Worm (Caenorhabditis elegans) whole organism, young adult: ENCODE results near the gene acr-24.

Experiments
- B0019.2 ChIP-seq: fragments of 200-800 bp; sonication (Bioruptor generic); conservative IDR thresholded peaks from 2 replicates; pipeline ENCODE4 v1.3.6; 2022; ENCODE audit warnings: missing genetic modification reagents, missing genetic modification characterization, missing compliant biosample characterization
- C17E4.6 ChIP-seq: fragments of 200-800 bp; sonication (Bioruptor generic); IDR thresholded peaks from 2 replicates; pipeline ENCODE4 v1.3.6; 2022; ENCODE audit warnings: missing genetic modification reagents, missing genetic modification characterization, missing compliant biosample characterization
- D2030.7 ChIP-seq: fragments of 200-800 bp; sonication (Bioruptor generic); IDR thresholded peaks from 2 replicates; pipeline ENCODE4 v1.3.6; 2022; ENCODE audit warnings: missing genetic modification reagents, missing genetic modification characterization, missing compliant biosample characterization
- F33H1.4 ChIP-seq: fragments of 200-800 bp; sonication (Bioruptor generic); IDR thresholded peaks from 2 replicates; pipeline ENCODE4 v1.3.6; 2022; ENCODE audit warnings: missing genetic modification reagents, missing genetic modification characterization, missing compliant biosample characterization
- F49E8.2 ChIP-seq: sonication (generic microtip); optimal IDR thresholded peaks from 3 replicates; lab custom pipeline; 2017; ENCODE audit warnings: missing genetic modification characterization, mild to moderate bottlenecking, missing compliant biosample characterization, antibody characterized with exemption, moderate library complexity; ENCODE audit not compliant: insufficient read depth
- F57C9.4 ChIP-seq: sonication (generic microtip); optimal IDR thresholded peaks from 2 replicates; lab custom pipeline; 2017; ENCODE audit warnings: mild to moderate bottlenecking, missing genetic modification characterization, missing compliant biosample characterization
- K11D2.4 ChIP-seq: fragments of 200-800 bp; sonication (Bioruptor generic); IDR thresholded peaks from 2 replicates; pipeline ENCODE4 v1.3.6; 2022; ENCODE audit warnings: missing genetic modification reagents, missing genetic modification characterization, missing compliant biosample characterization
- Y67H2A.10 ChIP-seq: fragments of 200-800 bp; sonication (Bioruptor generic); conservative IDR thresholded peaks from 2 replicates; pipeline ENCODE4 v1.3.6; 2022; ENCODE audit warnings: missing genetic modification reagents, missing genetic modification characterization, missing compliant biosample characterization
- ZK185.1 ChIP-seq: sonication (generic microtip); optimal IDR thresholded peaks from 2 replicates; lab custom pipeline; 2016; ENCODE audit warnings: mild to moderate bottlenecking, missing genetic modification characterization, missing compliant biosample characterization; ENCODE audit not compliant: poor library complexity, severe bottlenecking
- aptf-3 ChIP-seq: fragments of 200-800 bp; sonication (Bioruptor generic); IDR thresholded peaks from 2 replicates; pipeline ENCODE4 v1.3.6; 2022; ENCODE audit warnings: missing genetic modification characterization, missing compliant biosample characterization
- attf-3 ChIP-seq: fragments of 200-800 bp; sonication (Bioruptor generic); conservative IDR thresholded peaks from 2 replicates; pipeline ENCODE4 v1.3.6; 2022; ENCODE audit warnings: missing genetic modification reagents, missing genetic modification characterization, missing compliant biosample characterization
- attf-6 ChIP-seq: fragments of 200-800 bp; sonication (Bioruptor generic); IDR thresholded peaks from 2 replicates; pipeline ENCODE4 v1.3.6; 2022; ENCODE audit warnings: missing genetic modification reagents, missing genetic modification characterization, missing compliant biosample characterization
- ceh-100 ChIP-seq: fragments of 200-800 bp; sonication (Bioruptor generic); IDR thresholded peaks from 2 replicates; pipeline ENCODE4 v1.3.6; 2022; ENCODE audit warnings: missing genetic modification reagents, missing genetic modification characterization, missing compliant biosample characterization
- ceh-58 ChIP-seq: fragments of 200-800 bp; sonication (Bioruptor generic); IDR thresholded peaks from 2 replicates; pipeline ENCODE4 v1.3.6; 2022; ENCODE audit warnings: missing genetic modification characterization, missing compliant biosample characterization
- egl-44 ChIP-seq: fragments of 200-800 bp; sonication (Bioruptor generic); IDR thresholded peaks from 2 replicates; pipeline ENCODE4 v1.3.6; 2022; ENCODE audit warnings: missing genetic modification reagents, missing genetic modification characterization, missing compliant biosample characterization
- ekl-4 ChIP-seq: fragments of 200-800 bp; sonication (Bioruptor generic); IDR thresholded peaks from 2 replicates; pipeline ENCODE4 v1.3.6; 2022; ENCODE audit warnings: missing genetic modification reagents, missing genetic modification characterization, missing compliant biosample characterization
- hmg-1.2 ChIP-seq: fragments of 200-800 bp; sonication (Bioruptor generic); IDR thresholded peaks from 2 replicates; pipeline ENCODE4 v1.3.6; 2022; ENCODE audit warnings: missing genetic modification reagents, missing genetic modification characterization, missing compliant biosample characterization
- hmg-20 ChIP-seq: fragments of 200-800 bp; sonication (Bioruptor generic); IDR thresholded peaks from 2 replicates; pipeline ENCODE4 v1.3.6; 2022; ENCODE audit warnings: missing genetic modification reagents, missing genetic modification characterization, missing compliant biosample characterization
- let-526 ChIP-seq: fragments of 200-800 bp; sonication (Bioruptor generic); IDR thresholded peaks from 2 replicates; pipeline ENCODE4 v1.3.6; 2022; ENCODE audit warnings: missing genetic modification reagents, missing genetic modification characterization, missing compliant biosample characterization
- let-607 ChIP-seq, 2 experiments: fragments of 200-800 bp in 1 of 2; sonication (Bioruptor generic) in 1 of 2; sonication (generic microtip) in 1 of 2; optimal IDR thresholded peaks; 2 replicates each; lab custom pipeline; 2016 to 2018; ENCODE audit warnings: mild to moderate bottlenecking in 2 of 2, missing compliant biosample characterization in 2 of 2, missing genetic modification characterization in 2 of 2, moderate library complexity in 2 of 2, missing genotype in 1 of 2
- lin-40 ChIP-seq: sonication (generic microtip); optimal IDR thresholded peaks from 2 replicates; lab custom pipeline; 2016; ENCODE audit warnings: missing genetic modification characterization, mild to moderate bottlenecking, missing compliant biosample characterization, missing genotype, missing genetic modification reagents
- lsl-1 ChIP-seq: fragments of 200-800 bp; sonication (Bioruptor generic); optimal IDR thresholded peaks from 2 replicates; lab custom pipeline; 2018; ENCODE audit warnings: mild to moderate bottlenecking, missing genetic modification characterization, moderate library complexity, missing compliant biosample characterization
- madf-3 ChIP-seq: fragments of 200-800 bp; sonication (Bioruptor generic); IDR thresholded peaks from 2 replicates; pipeline ENCODE4 v1.3.6; 2022; ENCODE audit warnings: missing genetic modification reagents, missing genetic modification characterization, missing compliant biosample characterization
- mcd-1 ChIP-seq: fragments of 200-800 bp; sonication (Bioruptor generic); IDR thresholded peaks from 2 replicates; pipeline ENCODE4 v1.3.6; 2022; ENCODE audit warnings: missing genetic modification reagents, missing genetic modification characterization, missing compliant biosample characterization
- mxl-1 ChIP-seq: sonication (generic microtip); optimal IDR thresholded peaks from 2 replicates; lab custom pipeline; 2016; ENCODE audit warnings: missing genetic modification characterization, missing compliant biosample characterization
- nfyb-1 ChIP-seq: fragments of 200-800 bp; sonication (Bioruptor generic); IDR thresholded peaks from 2 replicates; pipeline ENCODE4 v1.3.6; 2022; ENCODE audit warnings: missing genetic modification reagents, missing genetic modification characterization, missing compliant biosample characterization
- nhr-120 ChIP-seq: fragments of 200-800 bp; sonication (Bioruptor generic); IDR thresholded peaks from 2 replicates; pipeline ENCODE4 v1.3.6; 2022; ENCODE audit warnings: missing genetic modification characterization, missing compliant biosample characterization
- pha-4 ChIP-seq: fragments of 150-350 bp; sonication (generic microtip); optimal IDR thresholded peaks from 2 replicates; lab custom pipeline; 2014; ENCODE audit warnings: missing biosample characterization, missing genetic modification reagents, missing genetic modification characterization
- repo-1 ChIP-seq: sonication (generic microtip); optimal IDR thresholded peaks from 2 replicates; lab custom pipeline; 2017; ENCODE audit warnings: mild to moderate bottlenecking, missing genetic modification characterization, missing compliant biosample characterization
- snpc-4 ChIP-seq, 5 experiments: fragments of 150-350 bp in 1 of 5; sonication (generic microtip) in 4 of 5; optimal IDR thresholded peaks; 2 replicates each; lab custom pipeline; 2014 to 2018; ENCODE audit warnings: missing genetic modification characterization in 5 of 5, missing biosample characterization in 3 of 5, antibody characterized with exemption in 2 of 5, mild to moderate bottlenecking in 2 of 5, missing compliant biosample characterization in 2 of 5, missing genotype in 2 of 5, moderate library complexity in 2 of 5, missing genetic modification reagents in 1 of 5
- sptf-2 ChIP-seq: fragments of 200-800 bp; sonication (Bioruptor generic); optimal IDR thresholded peaks from 2 replicates; lab custom pipeline; 2018; ENCODE audit warnings: mild to moderate bottlenecking, missing genetic modification characterization, missing compliant biosample characterization
- xnd-1 ChIP-seq: sonication (generic microtip); optimal IDR thresholded peaks from 2 replicates; lab custom pipeline; 2016; ENCODE audit warnings: missing genotype, missing genetic modification reagents, missing genetic modification characterization, missing compliant biosample characterization
- ztf-18 ChIP-seq: sonication (generic microtip); optimal IDR thresholded peaks from 2 replicates; lab custom pipeline; 2016; ENCODE audit warnings: missing genotype, mild to moderate bottlenecking, missing genetic modification characterization, missing compliant biosample characterization
- ztf-25 ChIP-seq: fragments of 200-800 bp; sonication (Bioruptor generic); IDR thresholded peaks from 2 replicates; pipeline ENCODE4 v1.3.6; 2022; ENCODE audit warnings: missing genetic modification reagents, missing genetic modification characterization, missing compliant biosample characterization

Gene acr-24

DNA sequence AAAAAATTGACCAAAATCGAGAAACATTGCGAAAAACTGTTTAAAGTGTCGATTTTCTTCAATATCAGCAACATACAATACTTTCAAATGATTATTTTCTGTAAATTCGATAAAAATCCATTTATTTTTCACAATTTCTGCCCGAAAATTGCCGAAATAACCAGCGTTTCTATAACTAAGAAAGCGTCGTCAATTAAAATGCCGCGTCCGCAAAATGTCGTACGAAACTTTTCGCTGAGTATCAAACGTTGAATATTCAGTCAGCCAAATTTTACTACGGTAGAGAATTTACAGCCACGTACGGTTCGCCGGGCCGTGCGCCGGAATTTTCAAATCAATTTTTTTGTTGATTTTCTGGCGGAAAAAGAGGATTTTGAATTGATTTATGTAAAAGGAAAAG is 33.1 kb downstream of the acr-24 start (continued):
- TF ChIP-seq ceh-100 (peak; percentile 82), ztf-18 (tag; lab: Kevin White, UChicago) (peak; percentile 57), mcd-1 (GFP tag; lab: Robert Waterston, UW) (peak; percentile 97), nhr-120 (GFP tag; lab: Robert Waterston, UW) (0 out of 2 replicates have a peak, but pooled peaks have one; percentile 72), attf-6 (GFP tag; lab: Robert Waterston, UW) (peak; percentile 99), D2030.7 (GFP tag; lab: Robert Waterston, UW) (peak; percentile 88), nfyb-1 (GFP tag; lab: Robert Waterston, UW) (peak; percentile 97), xnd-1 (tag; lab: Kevin White, UChicago) (peak; percentile 51), ekl-4 (GFP tag; lab: Robert Waterston, UW) (peak; percentile 94), C17E4.6 (GFP tag; lab: Robert Waterston, UW) (peak; percentile 88), snpc-4 (GFP tag; optimal IDR thresholded peaks at IDR 0.05; lab: Kevin White, UChicago) (peak; percentile 50), snpc-4 (tag; optimal IDR thresholded peaks at IDR 0.05; lab: Kevin White, UChicago) (peak in 2 of 4 experiments; percentile 41 to 93), egl-44 (0 out of 2 replicates have a peak, but pooled peaks have one; percentile 51), lsl-1 (GFP tag; lab: Kevin White, UChicago) (peak; percentile 47), B0019.2 (GFP tag; lab: Robert Waterston, UW) (peak; percentile 88), hmg-20 (GFP tag; lab: Robert Waterston, UW) (peak; percentile 83; the same call in 1 of the 2 replicates), F33H1.4 (GFP tag; lab: Robert Waterston, UW) (peak; percentile 83; the same call in 1 of the 2 replicates), hmg-1.2 (peak; percentile 99)

DNA sequence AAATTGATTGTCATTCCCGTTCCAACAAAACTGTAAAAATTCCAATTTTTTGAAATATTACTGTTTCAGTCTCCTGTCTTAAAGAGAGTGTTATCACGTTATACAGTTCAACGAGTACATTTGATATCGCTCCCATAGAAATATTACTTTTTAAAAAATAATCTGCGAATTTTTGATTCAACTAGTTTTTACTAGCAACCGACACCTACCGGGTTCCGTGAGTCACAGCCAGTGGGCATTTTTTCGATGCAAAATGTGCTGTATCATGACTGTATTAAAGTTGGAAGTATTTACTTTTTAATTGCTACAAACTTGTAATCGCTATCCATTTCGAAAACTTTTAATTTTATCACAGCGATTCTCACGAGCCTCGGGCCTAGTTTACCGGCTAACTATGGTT is 40.0 kb downstream of the acr-24 start:
- no peak for TF ChIP-seq repo-1 (tag; lab: Kevin White, UChicago)
- TF ChIP-seq F49E8.2 (tag; lab: Kevin White, UChicago) = no peak
- TF ChIP-seq let-607 (tag; optimal IDR thresholded peaks at IDR 0.05; lab: Kevin White, UChicago) = no peak
- TF ChIP-seq nfyb-1 (GFP tag; lab: Robert Waterston, UW) = no peak
- 0 out of 2 replicates have a peak, but pooled peaks have one; percentile 66 for TF ChIP-seq attf-6 (GFP tag; lab: Robert Waterston, UW)
- no peak for TF ChIP-seq D2030.7 (GFP tag; lab: Robert Waterston, UW)
- no peak for TF ChIP-seq snpc-4 (GFP tag; optimal IDR thresholded peaks at IDR 0.05; lab: Kevin White, UChicago)
- TF ChIP-seq snpc-4 (tag; optimal IDR thresholded peaks at IDR 0.05; lab: Kevin White, UChicago) = peak in 2 of 4 experiments; percentile 54 to 81
- TF ChIP-seq pha-4 (tag; lab: Kevin White, UChicago) = no peak
- no peak for TF ChIP-seq mxl-1 (tag; lab: Kevin White, UChicago)
- no peak for TF ChIP-seq ztf-25
- TF ChIP-seq sptf-2 (GFP tag; lab: Kevin White, UChicago) = no peak

DNA sequence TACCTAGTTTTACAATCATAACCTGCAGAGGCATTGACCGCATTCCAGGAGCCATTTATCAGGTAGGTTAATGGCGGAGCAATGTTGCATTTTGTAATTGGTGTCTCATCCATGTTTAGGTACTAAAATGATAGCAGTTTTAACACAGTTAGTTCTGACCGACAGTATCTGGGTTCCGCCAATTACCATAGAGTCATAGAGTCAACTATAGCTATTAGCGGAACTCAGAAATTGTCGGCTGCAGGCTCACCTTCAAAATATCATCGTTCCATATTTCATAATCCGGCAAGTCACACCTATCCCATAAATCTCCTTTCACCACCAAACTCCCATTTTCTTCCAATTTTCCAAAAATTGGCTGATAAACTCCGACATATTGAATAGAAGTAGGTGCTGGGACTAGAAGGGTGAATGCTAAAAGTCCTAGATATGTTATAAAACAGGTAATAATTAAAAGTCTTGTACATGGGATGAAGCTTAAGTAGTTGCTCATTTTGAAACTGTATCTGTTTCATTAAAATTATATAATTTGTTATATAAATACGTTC is 42.2 kb downstream of the acr-24 start, which contains the start of gene Y73F8A.35:
Gene Y73F8A.35 (minus strand): TSS at position 498 of the 548 bp plus-strand sequence.
- no peak for TF ChIP-seq ztf-25
- TF ChIP-seq attf-3 (GFP tag; lab: Robert Waterston, UW) = no peak
- no peak for TF ChIP-seq let-526 (GFP tag; lab: Robert Waterston, UW)
- TF ChIP-seq ZK185.1 (tag; lab: Kevin White, UChicago) = no peak
- no peak for TF ChIP-seq madf-3 (GFP tag; lab: Robert Waterston, UW)
- TF ChIP-seq snpc-4 (GFP tag; optimal IDR thresholded peaks at IDR 0.05; lab: Kevin White, UChicago) = no peak
- TF ChIP-seq snpc-4 (tag; optimal IDR thresholded peaks at IDR 0.05; lab: Kevin White, UChicago) = peak in 2 of 4 experiments; percentile 9 to 79

DNA sequence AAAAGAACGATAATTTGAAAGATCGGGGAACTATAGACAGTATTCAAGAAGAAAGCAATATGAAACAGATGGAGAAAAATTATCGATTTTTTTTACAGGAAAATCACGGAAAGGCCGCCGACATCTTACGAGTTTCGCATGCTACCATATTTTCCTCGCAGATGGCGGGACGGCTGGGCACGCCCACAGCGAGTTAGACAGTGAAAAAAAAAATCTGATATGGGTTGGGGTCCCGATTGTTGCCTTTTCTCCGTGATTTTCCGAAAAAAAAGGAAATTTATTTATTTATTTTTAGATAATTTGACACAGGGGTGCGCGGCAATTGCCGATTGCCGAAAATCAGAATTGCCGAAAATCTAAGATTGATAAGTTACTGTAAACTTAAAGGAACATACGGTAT is 57.4 kb downstream of the acr-24 start:
- TF ChIP-seq F57C9.4 (no peak), attf-6 (GFP tag; lab: Robert Waterston, UW) (peak; percentile 45; the same call in 1 of the 2 replicates), lin-40 (tag; lab: Kevin White, UChicago) (no peak), Y67H2A.10 (GFP tag; lab: Robert Waterston, UW) (no peak), aptf-3 (no peak), K11D2.4 (GFP tag; lab: Robert Waterston, UW) (no peak), ceh-58 (no peak), snpc-4 (GFP tag; optimal IDR thresholded peaks at IDR 0.05; lab: Kevin White, UChicago) (no peak), snpc-4 (tag; optimal IDR thresholded peaks at IDR 0.05; lab: Kevin White, UChicago) (peak in 2 of 4 experiments; percentile 53 to 54), let-607 (tag; optimal IDR thresholded peaks at IDR 0.05; lab: Kevin White, UChicago) (no peak)
